Worm (Caenorhabditis elegans) whole organism, young adult: ENCODE data around the gene gcy-8.

ENCODE experiments used
- B0261.1 ChIP-seq: sonication (generic microtip); optimal IDR thresholded peaks from 2 replicates; lab custom pipeline; 2016; ENCODE audit warnings: mild to moderate bottlenecking, missing genetic modification characterization, moderate library complexity, missing compliant biosample characterization
- K11D2.4 ChIP-seq: fragments of 200-800 bp; sonication (Bioruptor generic); IDR thresholded peaks from 2 replicates; pipeline ENCODE4 v1.3.6; 2022; ENCODE audit warnings: missing genetic modification reagents, missing genetic modification characterization, missing compliant biosample characterization
- madf-3 ChIP-seq: fragments of 200-800 bp; sonication (Bioruptor generic); IDR thresholded peaks from 2 replicates; pipeline ENCODE4 v1.3.6; 2022; ENCODE audit warnings: missing genetic modification reagents, missing genetic modification characterization, missing compliant biosample characterization
- pha-4 ChIP-seq: fragments of 150-350 bp; sonication (generic microtip); optimal IDR thresholded peaks from 2 replicates; lab custom pipeline; 2014; ENCODE audit warnings: missing biosample characterization, missing genetic modification reagents, missing genetic modification characterization
- unc-130 ChIP-seq: sonication (generic microtip); optimal IDR thresholded peaks from 2 replicates; lab custom pipeline; 2016; ENCODE audit warnings: missing genetic modification reagents, missing genetic modification characterization, missing compliant biosample characterization
- xnd-1 ChIP-seq: sonication (generic microtip); optimal IDR thresholded peaks from 2 replicates; lab custom pipeline; 2016; ENCODE audit warnings: missing genotype, missing genetic modification reagents, missing genetic modification characterization, missing compliant biosample characterization

- TF ChIP-seq unc-130 (GFP tag; lab: Kevin White, UChicago), result no peak
- TF ChIP-seq xnd-1, result no peak
- no peak for TF ChIP-seq pha-4 (tag; lab: Kevin White, UChicago)
- TF ChIP-seq B0261.1 (tag; lab: Kevin White, UChicago), result no peak
- TF ChIP-seq madf-3 (GFP tag; lab: Robert Waterston, UW), result no peak
- TF ChIP-seq K11D2.4 (GFP tag; lab: Robert Waterston, UW), result no peak
Measured at ce11 chrIV:7927218-7927617, 734 bp upstream of the gcy-8 start, which contains the start of gene C49H3.12.
